Worm (Caenorhabditis elegans) whole organism, young adult: ENCODE measurements around the gene F21C10.13.

Experiments
- C06A6.2 ChIP-seq: fragments of 200-800 bp; sonication (Bioruptor generic); conservative IDR thresholded peaks from 2 replicates; pipeline ENCODE4 v1.3.6; 2022; ENCODE audit warnings: missing genetic modification characterization, missing compliant biosample characterization
- rcor-1 ChIP-seq: fragments of 200-800 bp; sonication (Bioruptor generic); IDR thresholded peaks from 2 replicates; pipeline ENCODE4 v1.3.6; 2022; ENCODE audit warnings: missing genetic modification reagents, missing genetic modification characterization, missing compliant biosample characterization
- repo-1 ChIP-seq: sonication (generic microtip); optimal IDR thresholded peaks from 2 replicates; lab custom pipeline; 2017; ENCODE audit warnings: mild to moderate bottlenecking, missing genetic modification characterization, missing compliant biosample characterization

DNA sequence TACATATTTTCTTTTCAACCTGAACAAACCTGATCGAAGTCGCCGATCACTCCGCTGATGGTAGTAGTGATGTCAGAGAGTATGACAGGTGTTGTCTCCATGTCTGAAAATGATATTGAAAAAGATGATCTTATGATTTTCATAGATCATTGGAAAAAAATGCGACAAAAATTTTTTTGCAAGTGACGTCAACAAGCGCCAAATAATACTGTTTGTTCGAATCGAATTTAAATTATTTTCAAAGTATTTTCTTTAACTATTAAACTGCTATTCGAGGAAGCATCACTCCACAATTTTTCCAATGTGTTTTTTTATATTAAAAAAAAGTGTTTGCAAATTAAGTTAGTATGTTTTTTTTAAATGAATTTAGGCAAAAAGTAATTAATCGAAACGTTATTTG is 15.5 kb downstream of the F21C10.13 start, which contains the start of gene pitr-2:
- TF ChIP-seq rcor-1, result no peak
- TF ChIP-seq repo-1 (tag; lab: Kevin White, UChicago), result no peak
- TF ChIP-seq C06A6.2 (GFP tag; lab: Robert Waterston, UW), result no peak
